Worm (Caenorhabditis elegans): ENCODE results near the gene Y27F2A.8.
"Not testable (repeated sequence)": the region's sequence is repeated elsewhere in the genome, so short reads cannot be mapped to it uniquely, and the experiment has no call there.

The Y27F2A.8 gene

DNA sequence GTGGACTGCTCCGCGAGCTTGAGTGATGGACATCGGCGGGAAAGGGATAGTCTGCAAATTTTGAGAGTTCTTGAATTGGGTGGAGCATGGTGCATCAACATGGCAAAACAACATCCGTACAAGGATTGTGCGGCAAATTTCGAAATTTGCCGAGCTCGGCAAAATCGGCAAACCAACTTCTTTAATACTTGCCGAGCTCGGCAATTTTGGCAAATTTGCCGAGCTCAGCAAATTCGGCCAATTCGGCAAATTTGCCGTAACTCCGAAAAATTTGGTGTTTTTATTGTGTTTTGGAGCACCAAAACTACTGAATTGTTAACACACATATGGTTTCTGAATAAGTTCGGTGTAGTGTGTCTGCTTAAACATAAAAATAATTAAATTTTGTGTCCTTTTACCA, 13.5 kb upstream of the Y27F2A.8 start, which contains the start of gene fbxc-55:
Gene fbxc-55, minus strand, starts transcription at position 101 of the 400 bp plus-strand sequence.
- TF ChIP-seq ztf-11 (tag; optimal IDR thresholded peaks at IDR 0.05) (no peak), F16B12.6 (tag; optimal IDR thresholded peaks at IDR 0.05) (no peak), unc-86 (tag; optimal IDR thresholded peaks at IDR 0.05) (no peak), lin-13 (GFP tag; optimal IDR thresholded peaks at IDR 0.05) (no peak), dsc-1 (tag; optimal IDR thresholded peaks at IDR 0.05) (no peak), mdl-1 (tag; optimal IDR thresholded peaks at IDR 0.05) (no peak)

DNA sequence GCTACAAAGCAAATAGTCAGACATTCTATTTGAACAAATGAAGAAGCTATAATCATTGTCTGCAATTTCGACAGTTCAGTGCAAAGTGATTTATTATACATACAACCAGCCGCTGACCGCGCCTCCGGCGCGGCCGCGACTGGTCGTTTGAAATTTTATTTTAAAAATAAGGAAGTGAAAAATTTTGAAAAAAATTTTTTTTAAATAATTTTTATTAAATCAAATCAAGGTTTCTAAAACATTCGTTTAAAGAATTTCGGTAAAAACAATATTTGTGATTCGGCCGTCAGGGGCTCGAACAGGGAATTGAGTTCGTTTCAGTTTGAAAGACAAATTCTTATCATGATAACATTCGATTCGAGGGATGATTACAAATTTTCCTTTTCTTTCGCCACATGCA, 11.4 kb upstream of the Y27F2A.8 start, which contains the start of gene Y27F2A.10:
Gene Y27F2A.10, minus strand, starts transcription at position 101 of the 400 bp plus-strand sequence.
- TF ChIP-seq unc-62 (GFP tag; optimal IDR thresholded peaks at IDR 0.05) (no peak), ceh-82 (tag; optimal IDR thresholded peaks at IDR 0.05) (no peak), unc-98 (GFP tag; IDR thresholded peaks at IDR 0.05) (no peak), lsy-2 (tag; optimal IDR thresholded peaks at IDR 0.05) (no peak), dsc-1 (tag; optimal IDR thresholded peaks at IDR 0.05) (no peak)

DNA sequence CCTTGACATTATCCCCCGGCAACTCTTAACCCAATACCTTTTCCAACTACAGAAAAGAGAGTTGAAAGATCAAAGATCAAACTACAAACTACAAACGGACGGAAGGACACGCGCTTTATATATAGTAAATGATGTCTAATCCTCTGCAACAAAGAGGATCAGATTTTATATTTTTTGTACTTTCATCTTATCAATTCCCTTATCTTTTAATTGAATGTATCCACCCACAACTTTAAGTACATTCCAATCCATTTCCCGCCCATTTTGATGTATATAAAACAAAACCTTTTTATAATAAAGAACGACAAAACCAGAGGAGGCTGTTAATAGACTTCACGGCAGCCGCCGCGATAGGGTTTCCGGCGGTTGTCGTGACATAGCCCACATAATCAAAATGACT, 5.9 kb upstream of the Y27F2A.8 start, which contains the start of gene sri-40:
Gene sri-40, plus strand, starts transcription at position 301 of the 400 bp plus-strand sequence.
- not testable (repeated sequence) for TF ChIP-seq nhr-76 (tag; optimal IDR thresholded peaks at IDR 0.05); snu-23 (GFP tag; optimal IDR thresholded peaks at IDR 0.05); lin-15B (tag; optimal IDR thresholded peaks at IDR 0.05)

DNA sequence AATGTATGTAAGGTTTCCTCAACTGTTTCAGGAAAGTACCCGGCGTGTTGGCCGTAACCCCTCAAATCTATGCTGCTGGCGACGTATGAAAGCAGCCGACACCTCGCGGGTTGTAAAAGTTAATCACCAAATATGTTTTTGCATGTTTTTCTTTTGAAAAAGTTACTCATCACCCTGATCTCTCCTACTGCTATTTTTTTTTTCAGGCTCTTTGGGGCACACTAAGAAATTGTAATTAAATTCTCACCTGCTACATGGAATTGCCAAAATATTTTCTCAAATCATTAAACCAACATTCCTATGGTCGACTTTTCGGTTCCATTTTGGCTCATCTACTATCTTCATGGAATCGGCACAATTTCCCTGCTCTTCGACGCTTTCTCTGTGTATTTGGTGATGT, 1.3 kb downstream of the Y27F2A.8 start, which contains the start of gene sri-78:
Gene sri-78, plus strand, starts transcription at position 301 of the 400 bp plus-strand sequence.
- TF ChIP-seq hpl-2 (GFP tag; optimal IDR thresholded peaks at IDR 0.05); tbx-2 (tag; optimal IDR thresholded peaks at IDR 0.05); fkh-4 (tag; optimal IDR thresholded peaks at IDR 0.05; ENCODE audit: borderline replicate concordance): not testable (repeated sequence)

DNA sequence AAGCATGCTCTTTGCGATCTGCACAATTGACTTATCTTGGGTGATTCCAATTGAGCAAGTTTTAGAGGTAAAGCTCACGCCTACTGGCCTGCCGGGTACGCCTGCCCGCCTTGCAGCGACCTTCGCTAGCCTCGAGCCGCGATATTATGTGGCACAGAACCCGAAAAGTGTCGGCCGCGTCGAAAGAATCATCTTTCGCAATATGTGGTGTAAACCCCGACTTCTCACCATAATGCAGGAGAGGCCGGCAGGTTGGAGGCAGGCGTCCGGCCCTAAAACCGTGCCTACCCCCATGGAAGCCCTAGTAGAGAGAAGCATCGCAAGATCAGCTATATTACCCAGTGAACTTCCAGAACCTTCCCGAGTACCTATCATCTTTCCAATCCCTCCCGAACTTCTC, 2.3 kb downstream of the Y27F2A.8 start:
- TF ChIP-seq nhr-90 (tag; optimal IDR thresholded peaks at IDR 0.05; ENCODE audit: poor library complexity) = no peak
- no peak for TF ChIP-seq unc-30 (tag; optimal IDR thresholded peaks at IDR 0.05)
- no peak for TF ChIP-seq swsn-7 (tag; optimal IDR thresholded peaks at IDR 0.05)
- no peak for TF ChIP-seq aha-1 (tag; optimal IDR thresholded peaks at IDR 0.05)
- TF ChIP-seq mef-2 (tag; optimal IDR thresholded peaks at IDR 0.05) = no peak
- no peak for TF ChIP-seq tbx-2 (tag; optimal IDR thresholded peaks at IDR 0.05)
- no peak for TF ChIP-seq snu-23 (GFP tag; optimal IDR thresholded peaks at IDR 0.05)

DNA sequence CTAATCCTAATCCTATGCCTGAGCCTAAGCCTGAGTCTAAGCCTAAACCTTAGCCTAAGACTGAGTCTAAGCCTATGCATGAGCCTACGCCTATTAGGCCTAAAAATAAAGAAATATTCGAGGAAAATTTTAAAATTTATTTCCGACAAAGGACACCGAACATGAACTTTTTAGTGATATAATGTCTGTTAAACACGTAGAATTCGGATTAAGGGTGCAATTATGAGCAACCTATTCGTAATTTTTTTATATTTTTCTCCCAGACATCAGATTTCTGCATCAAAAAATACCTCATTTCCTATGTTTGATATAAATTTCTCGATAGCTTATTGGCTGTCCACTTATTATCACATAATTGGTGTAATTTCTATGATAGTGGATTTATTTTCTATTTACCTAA, 5.4 kb downstream of the Y27F2A.8 start, which contains the start of gene Y27F2A.11:
Gene Y27F2A.11, plus strand, starts transcription at position 301 of the 400 bp plus-strand sequence.
- TF ChIP-seq unc-86 (tag; optimal IDR thresholded peaks at IDR 0.05); hpl-2 (GFP tag; optimal IDR thresholded peaks at IDR 0.05); nhr-84 (tag; optimal IDR thresholded peaks at IDR 0.05): not testable (repeated sequence)

DNA sequence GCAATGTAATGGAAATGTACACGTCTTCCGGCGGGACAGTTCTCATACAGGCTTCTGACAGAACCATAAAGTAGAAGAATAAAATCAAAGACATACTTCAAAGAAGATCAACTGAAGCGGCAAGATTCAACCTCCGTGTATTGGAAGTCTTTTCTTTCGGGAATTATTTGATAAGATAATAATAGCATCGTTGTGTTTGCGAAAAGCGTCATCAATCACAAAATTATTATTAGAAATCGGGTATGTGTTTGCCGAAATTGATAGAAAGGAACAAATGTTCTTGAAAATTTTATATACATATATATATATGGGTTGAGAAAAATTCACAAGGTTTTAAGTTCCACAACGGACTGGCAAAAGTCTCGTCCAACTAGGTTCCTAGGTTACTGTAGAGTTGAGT, 8.0 kb downstream of the Y27F2A.8 start, which contains the start of gene Y27F2A.9:
Gene Y27F2A.9, minus strand, starts transcription at position 101 of the 400 bp plus-strand sequence.
- not testable (repeated sequence) for TF ChIP-seq skn-1, blmp-1, nhr-20 (tag; optimal IDR thresholded peaks at IDR 0.05)

DNA sequence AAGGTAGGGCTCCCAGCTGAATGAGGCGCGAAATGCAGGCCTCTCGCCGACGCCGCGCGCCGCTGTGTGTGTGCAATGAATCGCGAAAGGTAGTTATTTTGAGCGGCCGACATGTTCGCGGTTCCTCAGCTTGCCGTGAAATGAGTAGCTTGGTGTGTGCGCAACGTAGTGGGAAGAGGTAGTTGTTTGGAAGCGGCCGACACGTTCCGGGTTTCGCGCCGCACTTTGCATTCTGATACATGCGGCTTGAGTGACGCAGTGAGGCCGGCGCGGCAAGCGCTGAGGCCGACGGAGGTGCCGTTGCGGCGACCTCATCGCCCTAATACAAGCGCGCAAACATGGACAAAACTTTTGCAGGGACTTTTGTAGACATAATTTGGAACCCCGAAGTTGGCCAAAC, 12.1 kb downstream of the Y27F2A.8 start:
- TF ChIP-seq fkh-8 (tag; optimal IDR thresholded peaks at IDR 0.05) = no peak
- no peak for TF ChIP-seq unc-30 (tag; optimal IDR thresholded peaks at IDR 0.05)
- no peak for TF ChIP-seq hlh-4 (tag; optimal IDR thresholded peaks at IDR 0.05)
- TF ChIP-seq unc-62 (GFP tag; optimal IDR thresholded peaks at IDR 0.05) = no peak
- no peak for TF ChIP-seq Y116A8C.19 (tag; optimal IDR thresholded peaks at IDR 0.05; ENCODE audit: borderline replicate concordance)
- no peak for TF ChIP-seq C04F5.9 (tag; optimal IDR thresholded peaks at IDR 0.05)
- TF ChIP-seq sup-37 (GFP tag; optimal IDR thresholded peaks at IDR 0.05) = no peak
- no peak for TF ChIP-seq aha-1 (tag; optimal IDR thresholded peaks at IDR 0.05)
